Worm (Caenorhabditis elegans): ENCODE data around the gene T23G4.2.
A peak's percentile ranks its signal among the peaks of the same experiment; 100 is the strongest.

The T23G4.2 gene

ce11 chrIV:13695302-13695701, 5.9 kb upstream of the T23G4.2 start:
- no peak for TF ChIP-seq mef-2 (tag; optimal IDR thresholded peaks at IDR 0.05)
- peak; percentile 55 for TF ChIP-seq snpc-4 (tag; optimal IDR thresholded peaks at IDR 0.05)

- TF ChIP-seq lin-14 (GFP tag; optimal IDR thresholded peaks at IDR 0.05) (peak; percentile 31), pag-3 (tag; optimal IDR thresholded peaks at IDR 0.05; ENCODE audit: borderline replicate concordance, insufficient read depth) (no peak), vab-15 (tag; optimal IDR thresholded peaks at IDR 0.05) (no peak), nhr-237 (tag; optimal IDR thresholded peaks at IDR 0.05) (no peak), ets-5 (GFP tag; IDR thresholded peaks at IDR 0.05) (no peak), fos-1 (tag; optimal IDR thresholded peaks at IDR 0.05) (no peak), nhr-76 (tag; optimal IDR thresholded peaks at IDR 0.05) (no peak), mab-9 (GFP tag; IDR thresholded peaks at IDR 0.05) (peak; percentile 79), fkh-4 (tag; optimal IDR thresholded peaks at IDR 0.05; ENCODE audit: borderline replicate concordance) (no peak), hlh-4 (tag; optimal IDR thresholded peaks at IDR 0.05) (no peak), rnt-1 (tag; optimal IDR thresholded peaks at IDR 0.05) (no peak), nhr-47 (tag; optimal IDR thresholded peaks at IDR 0.05) (no peak), swsn-7 (tag; optimal IDR thresholded peaks at IDR 0.05) (no peak), lin-39 (tag; optimal IDR thresholded peaks at IDR 0.05) (peak; percentile 51), nhr-12 (tag; optimal IDR thresholded peaks at IDR 0.05) (no peak), ces-1 (GFP tag; optimal IDR thresholded peaks at IDR 0.05) (no peak), egl-13 (tag; optimal IDR thresholded peaks at IDR 0.05) (no peak)
These were observed 5.2 kb upstream of the T23G4.2 start for ce11 chrIV:13694600-13694999.

- no peak for TF ChIP-seq lir-3 (tag; optimal IDR thresholded peaks at IDR 0.05; ENCODE audit: poor library complexity)
- TF ChIP-seq tbx-2 (tag; optimal IDR thresholded peaks at IDR 0.05), result peak; percentile 14
These were observed 4.6 kb upstream of the T23G4.2 start for ce11 chrIV:13693976-13694375.

- TF ChIP-seq irx-1 (tag; optimal IDR thresholded peaks at IDR 0.05), result peak; percentile 4
- peak; percentile 30 for TF ChIP-seq nhr-85 (tag)
- TF ChIP-seq hlh-17 (GFP tag; optimal IDR thresholded peaks at IDR 0.05; ENCODE audit: borderline replicate concordance), result no peak
- TF ChIP-seq efl-1 (optimal IDR thresholded peaks at IDR 0.05), result no peak
- TF ChIP-seq efl-1 (GFP tag; optimal IDR thresholded peaks at IDR 0.05 in 1 of 2), result peak in 1 of 2 experiments; percentile 84
- peak; percentile 13 for TF ChIP-seq lin-14 (GFP tag; optimal IDR thresholded peaks at IDR 0.05)
- TF ChIP-seq alr-1 (tag; optimal IDR thresholded peaks at IDR 0.05; ENCODE audit: borderline replicate concordance), result no peak
- TF ChIP-seq sptf-1 (tag; optimal IDR thresholded peaks at IDR 0.05), result no peak
- no peak for TF ChIP-seq nhr-12 (tag; optimal IDR thresholded peaks at IDR 0.05)
- peak; percentile 62 for TF ChIP-seq blmp-1 (tag; optimal IDR thresholded peaks at IDR 0.05)
- no peak for TF ChIP-seq ceh-8 (GFP tag; optimal IDR thresholded peaks at IDR 0.05)
- no peak for TF ChIP-seq lir-3 (tag; optimal IDR thresholded peaks at IDR 0.05; ENCODE audit: poor library complexity)
- TF ChIP-seq nhr-71 (tag; optimal IDR thresholded peaks at IDR 0.05), result no peak
These were observed 3.2 kb upstream of the T23G4.2 start for ce11 chrIV:13692522-13692921.

- TF ChIP-seq egl-27 (tag; optimal IDR thresholded peaks at IDR 0.05) (no peak), elt-3 (tag; optimal IDR thresholded peaks at IDR 0.05) (no peak), fkh-8 (tag; optimal IDR thresholded peaks at IDR 0.05) (no peak), nhr-90 (tag; optimal IDR thresholded peaks at IDR 0.05; ENCODE audit: poor library complexity) (no peak)
These were observed 1.7 kb downstream of the T23G4.2 start for ce11 chrIV:13687631-13688030.

All from whole organism, L1 larva.